Worm (Caenorhabditis elegans) whole organism, L1 larva: ENCODE results near the gene F54G2.1.

Experiments
- ama-1 ChIP-seq: fragments of 150-350 bp; optimal IDR thresholded peaks from 2 replicates; lab custom pipeline; 2014
- ces-1 ChIP-seq: fragments of 150-350 bp; optimal IDR thresholded peaks from 2 replicates; lab custom pipeline; 2014; ENCODE audit warnings: missing biosample characterization, missing genetic modification reagents, missing genetic modification characterization
- egl-27 ChIP-seq, 2 experiments: fragments of 150-350 bp in 1 of 2; sonication (generic microtip); optimal IDR thresholded peaks; 3 replicates each; lab custom pipeline; 2017 to 2018; ENCODE audit warnings: missing biosample characterization in 2 of 2, missing genetic modification characterization in 2 of 2, missing genetic modification reagents in 2 of 2
- grh-1 ChIP-seq: fragments of 200-800 bp; sonication (Bioruptor generic); IDR thresholded peaks from 2 replicates; pipeline ENCODE4 v1.3.6; 2022; ENCODE audit warnings: missing genetic modification reagents, missing genetic modification characterization, missing compliant biosample characterization
- hlh-4 ChIP-seq: sonication (generic microtip); optimal IDR thresholded peaks from 2 replicates; lab custom pipeline; 2016; ENCODE audit warnings: mild to moderate bottlenecking, missing genetic modification characterization, missing compliant biosample characterization
- lin-15B ChIP-seq: fragments of 150-350 bp; sonication (generic microtip); optimal IDR thresholded peaks from 3 replicates; lab custom pipeline; 2014; ENCODE audit warnings: missing biosample characterization, missing genetic modification characterization
- mdl-1 ChIP-seq, 2 experiments: fragments of 150-350 bp; optimal IDR thresholded peaks; 2 replicates each; lab custom pipeline; 2014 to 2017; ENCODE audit warnings: missing biosample characterization in 2 of 2, missing genetic modification characterization in 2 of 2, inconsistent platforms in 1 of 2
- skn-1 ChIP-seq: fragments of 150-350 bp; optimal IDR thresholded peaks from 2 replicates; lab custom pipeline; 2014; ENCODE audit warnings: missing biosample characterization, missing genetic modification characterization
- unc-130 ChIP-seq: fragments of 150-350 bp; optimal IDR thresholded peaks from 2 replicates; lab custom pipeline; 2017; ENCODE audit warnings: missing biosample characterization, missing genetic modification characterization, inconsistent platforms

DNA sequence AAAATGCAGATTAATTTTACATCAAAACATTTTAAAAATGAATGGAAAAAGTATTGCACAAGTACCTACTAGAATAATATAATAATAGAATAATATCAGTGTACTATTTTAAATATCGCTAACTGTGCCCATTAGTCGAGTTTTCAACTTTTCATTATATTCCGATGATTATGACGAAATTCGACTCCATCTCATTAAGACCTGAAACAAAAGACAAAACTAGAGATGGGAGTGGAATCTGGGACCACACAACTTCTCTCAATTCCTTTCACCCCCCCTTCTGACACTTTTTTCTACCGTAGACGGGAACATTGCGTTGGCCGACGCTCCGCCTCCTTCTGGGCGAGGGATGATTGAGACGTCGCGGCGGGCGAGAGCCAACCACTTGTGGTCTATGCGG lies 9.1 kb upstream of the F54G2.1 start, which contains the start of gene ser-7:
- TF ChIP-seq lin-15B (no peak), ama-1 (lab: Kevin White, UChicago) (no peak), mdl-1 (tag; optimal IDR thresholded peaks at IDR 0.05; lab: Kevin White, UChicago) (no peak), skn-1 (tag; lab: Kevin White, UChicago) (no peak), grh-1 (GFP tag; lab: Robert Waterston, UW) (no peak), hlh-4 (tag; lab: Kevin White, UChicago) (no peak), unc-130 (tag; lab: Kevin White, UChicago) (no peak), ces-1 (GFP tag; lab: Kevin White, UChicago) (no peak), egl-27 (tag; optimal IDR thresholded peaks at IDR 0.05; lab: Kevin White, UChicago) (no peak)
